Worm (Caenorhabditis elegans): Measurements from ENCODE around the gene rps-18.
A peak's percentile ranks its signal among the peaks of the same experiment; 100 is the strongest.

rps-18 gene

DNA sequence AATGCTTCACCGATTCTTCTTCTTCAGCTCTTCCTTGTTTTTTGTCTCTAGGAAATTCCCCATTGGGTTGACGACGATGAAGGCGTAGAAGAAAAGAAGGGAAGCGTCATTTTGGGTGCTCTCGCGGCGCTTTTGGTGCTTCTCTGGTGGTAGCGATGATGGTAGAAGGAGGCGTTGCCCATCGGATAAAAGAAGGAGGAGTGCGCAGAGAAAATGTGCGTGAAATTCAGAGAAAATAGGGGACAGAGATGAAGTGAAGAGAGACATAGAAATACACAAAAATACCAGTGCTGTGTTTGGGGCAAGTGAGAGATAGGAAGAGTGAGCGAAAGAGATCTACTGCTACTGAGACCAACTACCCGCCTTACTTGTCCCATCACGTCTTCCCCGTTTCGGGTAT lies 18.6 kb upstream of the rps-18 start, which contains the start of gene oig-5:
TSS of gene oig-5 (plus strand) at position 301 of the 400 bp plus-strand sequence.
- TF ChIP-seq nhr-28 (tag; optimal IDR thresholded peaks at IDR 0.05) (no peak), unc-120 (tag; optimal IDR thresholded peaks at IDR 0.05; ENCODE audit: poor library complexity, severe bottlenecking) (no peak), tbx-8 (GFP tag; optimal IDR thresholded peaks at IDR 0.05) (no peak), ceh-39 (tag; optimal IDR thresholded peaks at IDR 0.05) (no peak), ceh-83 (GFP tag; optimal IDR thresholded peaks at IDR 0.05) (no peak), elt-1 (tag; optimal IDR thresholded peaks at IDR 0.05; ENCODE audit: borderline replicate concordance, insufficient read depth) (no peak), hlh-1 (tag; optimal IDR thresholded peaks at IDR 0.05) (no peak), nhr-237 (tag; optimal IDR thresholded peaks at IDR 0.05) (no peak), ces-1 (GFP tag; optimal IDR thresholded peaks at IDR 0.05) (no peak), lsy-2 (tag; optimal IDR thresholded peaks at IDR 0.05) (no peak), sptf-1 (tag; optimal IDR thresholded peaks at IDR 0.05) (no peak), lin-13 (tag; optimal IDR thresholded peaks at IDR 0.05) (no peak), nhr-2 (tag; optimal IDR thresholded peaks at IDR 0.05) (no peak)

DNA sequence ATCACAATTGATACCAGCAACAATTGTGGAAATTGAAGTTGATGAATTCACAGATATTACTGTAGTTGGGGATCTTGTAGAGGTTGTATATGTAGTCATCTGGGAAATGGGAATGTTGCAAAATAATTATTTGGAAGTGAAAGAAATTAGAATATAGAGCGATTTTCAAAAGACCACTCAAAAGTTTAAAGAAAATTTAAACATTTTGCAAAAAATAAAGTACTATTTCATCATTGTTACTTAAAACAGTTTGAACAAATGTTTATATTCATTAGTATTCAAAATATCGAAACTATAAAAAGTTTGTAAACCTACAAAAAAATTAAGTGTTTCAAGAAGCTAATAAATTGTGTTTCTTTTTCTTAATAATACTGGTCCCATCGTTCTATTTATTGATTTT lies 9.2 kb upstream of the rps-18 start, which contains the start of gene Y57G11C.46:
TSS of gene Y57G11C.46 (minus strand) at position 101 of the 400 bp plus-strand sequence.
- TF ChIP-seq nhr-28 (tag; optimal IDR thresholded peaks at IDR 0.05) (no peak), lin-13 (tag; optimal IDR thresholded peaks at IDR 0.05) (no peak), elt-3 (tag; optimal IDR thresholded peaks at IDR 0.05) (no peak), bed-3 (GFP tag; optimal IDR thresholded peaks at IDR 0.05) (no peak), elt-1 (tag; optimal IDR thresholded peaks at IDR 0.05; ENCODE audit: borderline replicate concordance, insufficient read depth) (no peak), zip-8 (tag; optimal IDR thresholded peaks at IDR 0.05) (no peak), mep-1 (tag; optimal IDR thresholded peaks at IDR 0.05) (no peak), unc-120 (tag; optimal IDR thresholded peaks at IDR 0.05; ENCODE audit: poor library complexity, severe bottlenecking) (no peak), unc-62 (GFP tag; optimal IDR thresholded peaks at IDR 0.05) (no peak), M03D4.4 (tag; optimal IDR thresholded peaks at IDR 0.05) (no peak), ceh-83 (GFP tag; optimal IDR thresholded peaks at IDR 0.05) (no peak), tbx-8 (GFP tag; optimal IDR thresholded peaks at IDR 0.05) (no peak), blmp-1 (tag; optimal IDR thresholded peaks at IDR 0.05) (no peak), nhr-76 (tag; optimal IDR thresholded peaks at IDR 0.05) (no peak), nhr-2 (tag; optimal IDR thresholded peaks at IDR 0.05) (no peak), drap-1 (GFP tag; optimal IDR thresholded peaks at IDR 0.05) (no peak), ceh-39 (tag; optimal IDR thresholded peaks at IDR 0.05) (no peak), ztf-11 (tag; optimal IDR thresholded peaks at IDR 0.05) (no peak)

DNA sequence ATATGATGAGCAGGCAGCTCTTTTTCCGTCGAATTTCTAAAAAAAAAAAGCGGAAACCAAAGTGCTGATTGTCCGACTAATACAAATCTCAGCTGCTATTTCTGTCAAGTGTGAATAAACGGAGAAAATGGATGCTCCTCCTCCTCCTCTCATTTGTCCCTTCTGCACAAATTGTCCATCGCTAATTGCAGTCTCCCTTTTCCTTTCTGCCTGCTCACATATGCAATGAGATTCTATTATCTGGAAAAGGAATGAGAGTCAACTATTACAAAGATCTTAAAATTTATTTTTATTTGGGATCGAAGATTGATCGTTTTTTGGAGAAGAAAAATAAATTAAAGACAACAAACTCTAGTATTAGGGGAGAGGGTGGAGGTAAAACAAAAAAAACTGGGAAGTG lies 3.2 kb upstream of the rps-18 start:
- TF ChIP-seq hlh-1 (tag; optimal IDR thresholded peaks at IDR 0.05) (no peak), ces-1 (GFP tag; optimal IDR thresholded peaks at IDR 0.05) (peak; percentile 37)

DNA sequence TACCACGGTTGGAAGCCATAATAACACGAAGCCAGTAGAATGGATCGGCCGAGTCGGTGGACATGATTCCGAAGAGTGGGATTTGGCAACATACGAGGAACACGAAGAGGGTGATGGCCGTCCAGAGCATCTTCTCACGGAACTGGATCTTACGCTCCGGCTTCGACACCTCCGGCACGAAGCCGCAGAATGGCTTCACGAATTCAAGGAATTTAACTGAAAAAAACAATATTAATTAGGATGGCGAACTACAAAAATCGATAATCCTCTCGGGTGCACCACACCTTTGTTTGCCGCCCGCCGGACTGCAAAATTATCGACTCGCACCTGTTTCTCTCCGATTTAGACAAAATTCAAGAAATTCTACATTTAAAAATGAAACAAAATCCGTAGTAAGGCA lies 1.3 kb upstream of the rps-18 start:
- no peak for TF ChIP-seq elt-1 (tag; optimal IDR thresholded peaks at IDR 0.05; ENCODE audit: borderline replicate concordance, insufficient read depth)
- TF ChIP-seq nhr-28 (tag; optimal IDR thresholded peaks at IDR 0.05) = no peak
- no peak for TF ChIP-seq ceh-43 (GFP tag; optimal IDR thresholded peaks at IDR 0.05)
- TF ChIP-seq blmp-1 (tag; optimal IDR thresholded peaks at IDR 0.05) = no peak
- no peak for TF ChIP-seq unc-62 (GFP tag; optimal IDR thresholded peaks at IDR 0.05)
- TF ChIP-seq M03D4.4 (tag; optimal IDR thresholded peaks at IDR 0.05) = no peak
- no peak for TF ChIP-seq pha-4 (tag; optimal IDR thresholded peaks at IDR 0.05)
- TF ChIP-seq sptf-1 (tag; optimal IDR thresholded peaks at IDR 0.05) = no peak
- TF ChIP-seq mls-2 (tag; optimal IDR thresholded peaks at IDR 0.05) = no peak
- no peak for TF ChIP-seq ceh-83 (GFP tag; optimal IDR thresholded peaks at IDR 0.05)
- TF ChIP-seq mep-1 (tag; optimal IDR thresholded peaks at IDR 0.05) = no peak
- no peak for TF ChIP-seq ztf-11 (tag; optimal IDR thresholded peaks at IDR 0.05)
- TF ChIP-seq lin-32 (GFP tag; optimal IDR thresholded peaks at IDR 0.05) = no peak

- TF ChIP-seq hlh-1 (tag; optimal IDR thresholded peaks at IDR 0.05) = no peak
- TF ChIP-seq nhr-237 (tag; optimal IDR thresholded peaks at IDR 0.05) = peak; percentile 83
- TF ChIP-seq cnd-1 (tag; optimal IDR thresholded peaks at IDR 0.05) = peak; percentile 46
- TF ChIP-seq ces-1 (GFP tag; optimal IDR thresholded peaks at IDR 0.05) = peak; percentile 64
- TF ChIP-seq sptf-1 (tag; optimal IDR thresholded peaks at IDR 0.05) = peak; percentile 49
- TF ChIP-seq lin-13 (tag; optimal IDR thresholded peaks at IDR 0.05) = peak; percentile 68
- TF ChIP-seq mep-1 (tag; optimal IDR thresholded peaks at IDR 0.05) = peak; percentile 35
- no peak for TF ChIP-seq blmp-1 (tag; optimal IDR thresholded peaks at IDR 0.05)
- peak; percentile 97 for TF ChIP-seq lsy-2 (tag; optimal IDR thresholded peaks at IDR 0.05)
- peak; percentile 35 for TF ChIP-seq ceh-83 (GFP tag; optimal IDR thresholded peaks at IDR 0.05)
- peak; percentile 69 for TF ChIP-seq ceh-39 (tag; optimal IDR thresholded peaks at IDR 0.05)
- peak; percentile 41 for TF ChIP-seq drap-1 (GFP tag; optimal IDR thresholded peaks at IDR 0.05)
- TF ChIP-seq nhr-2 (tag; optimal IDR thresholded peaks at IDR 0.05) = no peak
- TF ChIP-seq M03D4.4 (tag; optimal IDR thresholded peaks at IDR 0.05) = peak; percentile 61
- no peak for TF ChIP-seq bed-3 (GFP tag; optimal IDR thresholded peaks at IDR 0.05)
- TF ChIP-seq unc-120 (tag; optimal IDR thresholded peaks at IDR 0.05; ENCODE audit: poor library complexity, severe bottlenecking) = peak; percentile 46
These were observed 564 bp upstream of the rps-18 start, which contains the start of gene sec-61.A for ce11 chrIV:14824878-14825352. sec-61.A (minus strand) TSS chrIV:14825264.
